Fruit fly (Drosophila melanogaster) whole organism, wandering third instar larva: ENCODE results near the gene Sgs8.

Source experiments
- dsf ChIP-seq: sonication (Bioruptor generic); optimal IDR thresholded peaks from 2 replicates; lab custom pipeline; 2016; ENCODE audit warnings: missing biosample characterization, missing genetic modification characterization, borderline replicate concordance
- lola ChIP-seq: fragments of >200 bp; optimal IDR thresholded peaks from 2 replicates; lab custom pipeline; 2017; ENCODE audit warnings: missing biosample characterization, missing genetic modification characterization

DNA sequence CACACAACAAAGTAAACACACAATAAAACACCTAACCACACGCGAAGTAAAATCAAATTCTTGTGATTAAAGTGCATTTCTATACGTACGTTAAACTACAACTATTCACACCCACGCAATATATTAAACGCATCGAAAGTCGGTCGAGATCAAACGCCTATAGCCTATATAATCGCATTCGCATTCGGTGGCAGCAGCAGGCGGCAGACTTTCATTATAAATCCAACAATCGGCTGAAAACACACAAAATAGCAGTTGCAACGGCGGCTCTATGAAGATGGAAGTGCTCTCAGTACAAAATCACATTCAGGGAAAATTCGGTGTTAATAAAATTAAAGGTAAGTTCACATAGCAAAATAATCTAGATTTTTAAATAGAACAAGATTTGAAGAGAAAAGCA is 20.9 kb downstream of the Sgs8 start:
- TF ChIP-seq dsf: no peak
- TF ChIP-seq lola (GFP tag; lab: Kevin White, UChicago): no peak
